Worm (Caenorhabditis elegans) whole organism, late embryonic: ENCODE data around the gene F59B1.8.
"Not testable (repeated sequence)": the region's sequence is repeated elsewhere in the genome, so short reads cannot be mapped to it uniquely, and the experiment has no call there.

Experiments
- F13H6.1 ChIP-seq: sonication (generic microtip); optimal IDR thresholded peaks from 2 replicates; lab custom pipeline; 2016; ENCODE audit warnings: missing genetic modification characterization, missing compliant biosample characterization
- K02D7.2 ChIP-seq: sonication (generic microtip); optimal IDR thresholded peaks from 2 replicates; lab custom pipeline; 2017; ENCODE audit warnings: mild to moderate bottlenecking, missing genetic modification characterization, missing compliant biosample characterization
- Y22D7AL.16 ChIP-seq: sonication (generic microtip); optimal IDR thresholded peaks from 2 replicates; lab custom pipeline; 2016; ENCODE audit warnings: missing genetic modification characterization, missing compliant biosample characterization
- ceh-19 ChIP-seq: fragments of 200-800 bp; sonication (Bioruptor generic); optimal IDR thresholded peaks from 2 replicates; lab custom pipeline; 2018; ENCODE audit warnings: mild to moderate bottlenecking, missing genetic modification characterization, missing compliant biosample characterization
- ceh-22 ChIP-seq: sonication (generic microtip); optimal IDR thresholded peaks from 2 replicates; lab custom pipeline; 2017; ENCODE audit warnings: missing biosample characterization, missing genetic modification characterization
- ceh-31 ChIP-seq: sonication (generic microtip); optimal IDR thresholded peaks from 2 replicates; lab custom pipeline; 2016; ENCODE audit warnings: missing genetic modification characterization, missing compliant biosample characterization
- ceh-34 ChIP-seq: sonication (generic microtip); optimal IDR thresholded peaks from 2 replicates; lab custom pipeline; 2016; ENCODE audit warnings: mild to moderate bottlenecking, missing genetic modification characterization, missing compliant biosample characterization
- ceh-6 ChIP-seq: fragments of 200-800 bp; sonication (Bioruptor generic); optimal IDR thresholded peaks from 2 replicates; lab custom pipeline; 2018; ENCODE audit warnings: mild to moderate bottlenecking, missing genetic modification characterization, missing compliant biosample characterization
- dmd-4 ChIP-seq: sonication (generic microtip); optimal IDR thresholded peaks from 2 replicates; lab custom pipeline; 2016; ENCODE audit warnings: borderline replicate concordance, missing genetic modification characterization, missing compliant biosample characterization
- elt-4 ChIP-seq: sonication (generic microtip); optimal IDR thresholded peaks from 2 replicates; lab custom pipeline; 2016; ENCODE audit warnings: missing genetic modification characterization, missing compliant biosample characterization
- ets-4 ChIP-seq: sonication (generic microtip); optimal IDR thresholded peaks from 2 replicates; lab custom pipeline; 2016; ENCODE audit warnings: missing genetic modification characterization, missing compliant biosample characterization
- eyg-1 ChIP-seq: sonication (generic microtip); optimal IDR thresholded peaks from 2 replicates; lab custom pipeline; 2016; ENCODE audit warnings: missing genotype, missing genetic modification characterization, missing compliant biosample characterization
- fax-1 ChIP-seq: sonication (generic microtip); optimal IDR thresholded peaks from 2 replicates; lab custom pipeline; 2016; ENCODE audit warnings: missing genotype, missing genetic modification characterization, missing compliant biosample characterization
- fkh-6 ChIP-seq: sonication (generic microtip); optimal IDR thresholded peaks from 2 replicates; lab custom pipeline; 2016; ENCODE audit warnings: missing genetic modification characterization, missing compliant biosample characterization
- gmeb-2 ChIP-seq: sonication (generic microtip); optimal IDR thresholded peaks from 2 replicates; lab custom pipeline; 2016; ENCODE audit warnings: missing genetic modification characterization, inconsistent platforms, missing compliant biosample characterization
- hlh-13 ChIP-seq: fragments of 200-800 bp; sonication (Bioruptor generic); optimal IDR thresholded peaks from 2 replicates; lab custom pipeline; 2018; ENCODE audit warnings: mild to moderate bottlenecking, missing genetic modification characterization, missing compliant biosample characterization
- hlh-15 ChIP-seq: sonication (generic microtip); optimal IDR thresholded peaks from 2 replicates; lab custom pipeline; 2016; ENCODE audit warnings: missing genetic modification characterization, missing compliant biosample characterization
- hlh-30 ChIP-seq: sonication (generic microtip); optimal IDR thresholded peaks from 2 replicates; lab custom pipeline; 2017; ENCODE audit warnings: antibody characterized with exemption, missing genetic modification characterization, missing compliant biosample characterization; ENCODE audit not compliant: insufficient read depth
- hlh-6 ChIP-seq: sonication (generic microtip); optimal IDR thresholded peaks from 2 replicates; lab custom pipeline; 2016; ENCODE audit warnings: missing genotype, missing genetic modification characterization, missing compliant biosample characterization
- lin-11 ChIP-seq: fragments of 200-800 bp; sonication (Bioruptor generic); optimal IDR thresholded peaks from 2 replicates; lab custom pipeline; 2018; ENCODE audit warnings: mild to moderate bottlenecking, missing genetic modification characterization, missing compliant biosample characterization
- mec-3 ChIP-seq: sonication (generic microtip); optimal IDR thresholded peaks from 2 replicates; lab custom pipeline; 2016; ENCODE audit warnings: borderline replicate concordance, missing genetic modification characterization, missing compliant biosample characterization
- nfya-1 ChIP-seq: sonication (generic microtip); optimal IDR thresholded peaks from 2 replicates; lab custom pipeline; 2017; ENCODE audit warnings: missing genetic modification characterization, mild to moderate bottlenecking, missing compliant biosample characterization, antibody characterized with exemption, moderate library complexity
- nhr-232 ChIP-seq: sonication (generic microtip); optimal IDR thresholded peaks from 2 replicates; lab custom pipeline; 2016; ENCODE audit warnings: missing genetic modification characterization, missing compliant biosample characterization
- pag-3 ChIP-seq: sonication (generic microtip); optimal IDR thresholded peaks from 2 replicates; lab custom pipeline; 2016; ENCODE audit warnings: missing compliant biosample characterization, missing genetic modification characterization, borderline replicate concordance
- ref-2 ChIP-seq: sonication (generic microtip); optimal IDR thresholded peaks from 2 replicates; lab custom pipeline; 2016; ENCODE audit warnings: missing genetic modification characterization, missing compliant biosample characterization
- rnt-1 ChIP-seq: sonication (generic microtip); optimal IDR thresholded peaks from 2 replicates; lab custom pipeline; 2016; ENCODE audit warnings: missing genetic modification characterization, missing compliant biosample characterization
- sox-2 ChIP-seq: fragments of 200-800 bp; sonication (Bioruptor generic); IDR thresholded peaks from 2 replicates; pipeline ENCODE4 v1.3.6; 2022; ENCODE audit warnings: missing genetic modification reagents, missing genetic modification characterization, missing compliant biosample characterization
- syd-9 ChIP-seq: sonication (generic microtip); optimal IDR thresholded peaks from 2 replicates; lab custom pipeline; 2016; ENCODE audit warnings: mild to moderate bottlenecking, missing genetic modification characterization, moderate library complexity, missing compliant biosample characterization
- unc-3 ChIP-seq, 2 experiments: fragments of 200-800 bp in 1 of 2; sonication (Bioruptor generic) in 1 of 2; sonication (generic microtip) in 1 of 2; conservative IDR thresholded peaks in 1 of 2; optimal IDR thresholded peaks in 1 of 2; 2 replicates each; pipeline versions ENCODE4 v1.3.6 to Lab custom; 2016 to 2022; ENCODE audit warnings: missing compliant biosample characterization in 2 of 2, missing genetic modification characterization in 2 of 2, missing genetic modification reagents in 1 of 2
- unc-55 ChIP-seq: sonication (generic microtip); optimal IDR thresholded peaks from 2 replicates; lab custom pipeline; 2017; ENCODE audit warnings: missing biosample characterization, missing genetic modification reagents, missing genetic modification characterization
- unc-86 ChIP-seq: sonication (generic microtip); optimal IDR thresholded peaks from 2 replicates; lab custom pipeline; 2016; ENCODE audit warnings: missing genetic modification characterization, missing compliant biosample characterization

F59B1.8 gene

ce11 chrV:3626944-3627343 is 17.1 kb downstream of the F59B1.8 start, which contains the start of gene F59B1.4:
TSS of gene F59B1.4 (minus strand) at chrV:3627044.
- no peak for TF ChIP-seq mec-3
- TF ChIP-seq ceh-19 (GFP tag; lab: Kevin White, UChicago) = no peak
- TF ChIP-seq hlh-13 = no peak
- no peak for TF ChIP-seq unc-86 (tag; lab: Kevin White, UChicago)
- TF ChIP-seq, all 69 proteins: peak for 0

ce11 chrV:3620608-3621007 is 23.4 kb downstream of the F59B1.8 start, which contains the start of gene srx-93:
TSS of gene srx-93 (minus strand) at chrV:3620708.
- not testable (repeated sequence) for TF ChIP-seq dmd-4, lin-11, nfya-1 (tag; lab: Kevin White, UChicago)
- TF ChIP-seq, all 69 proteins: peak for 0; not testable (repeated sequence) for 69

DNA sequence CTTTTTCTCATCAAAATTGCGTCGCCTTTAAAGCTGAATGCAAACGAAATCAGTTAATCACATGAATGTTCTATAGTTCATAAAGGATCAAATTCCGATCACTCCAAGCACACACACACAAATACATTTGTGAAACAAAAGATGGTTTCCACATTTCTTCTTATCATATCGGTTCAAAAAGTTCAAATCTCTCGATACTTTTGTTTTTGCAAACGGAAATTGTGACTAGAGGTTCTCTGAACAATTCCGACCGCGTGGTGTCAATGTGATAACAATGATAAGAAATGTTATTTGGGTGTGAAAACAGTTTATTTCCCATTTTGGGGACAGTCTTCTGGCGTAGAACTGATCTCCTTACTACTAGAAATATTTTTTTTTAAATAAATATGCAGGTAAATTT is 27.2 kb downstream of the F59B1.8 start:
- no peak for TF ChIP-seq unc-55
- no peak for TF ChIP-seq ref-2 (tag; lab: Kevin White, UChicago)
- TF ChIP-seq ceh-6 (GFP tag; lab: Kevin White, UChicago) = no peak

- no peak for TF ChIP-seq eyg-1
Measured at ce11 chrV:3614397-3614796, 29.6 kb downstream of the F59B1.8 start, which contains the start of gene T22F3.11. TSS of gene T22F3.11 (minus strand) at chrV:3614553.

DNA sequence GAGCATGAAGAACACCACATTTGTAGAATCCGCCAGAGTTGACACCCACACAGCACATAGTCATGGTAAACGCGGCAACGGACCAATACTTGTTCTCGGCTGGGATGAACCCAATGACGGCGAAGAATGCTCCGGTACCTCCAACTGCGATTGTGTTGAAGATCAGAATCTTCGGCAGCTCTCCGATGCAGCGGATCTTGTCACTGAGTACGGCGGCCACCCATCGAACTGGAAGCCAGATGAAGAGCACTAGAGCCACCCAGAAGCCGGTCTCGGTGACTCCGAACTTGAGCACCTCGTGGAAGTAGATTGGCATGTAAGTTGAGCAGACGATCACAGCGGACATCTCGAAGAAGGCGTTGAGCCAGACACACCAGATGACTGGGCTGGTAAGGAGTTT is 31.0 kb downstream of the F59B1.8 start:
- no peak for TF ChIP-seq ceh-34 (tag; lab: Kevin White, UChicago)
- no peak for TF ChIP-seq ceh-19 (GFP tag; lab: Kevin White, UChicago)
- no peak for TF ChIP-seq K02D7.2 (tag; lab: Kevin White, UChicago)
- TF ChIP-seq ceh-31 (tag; lab: Kevin White, UChicago) = no peak
- no peak for TF ChIP-seq sox-2 (GFP tag; lab: Robert Waterston, UW)
- TF ChIP-seq, all 69 proteins: peak for 0

DNA sequence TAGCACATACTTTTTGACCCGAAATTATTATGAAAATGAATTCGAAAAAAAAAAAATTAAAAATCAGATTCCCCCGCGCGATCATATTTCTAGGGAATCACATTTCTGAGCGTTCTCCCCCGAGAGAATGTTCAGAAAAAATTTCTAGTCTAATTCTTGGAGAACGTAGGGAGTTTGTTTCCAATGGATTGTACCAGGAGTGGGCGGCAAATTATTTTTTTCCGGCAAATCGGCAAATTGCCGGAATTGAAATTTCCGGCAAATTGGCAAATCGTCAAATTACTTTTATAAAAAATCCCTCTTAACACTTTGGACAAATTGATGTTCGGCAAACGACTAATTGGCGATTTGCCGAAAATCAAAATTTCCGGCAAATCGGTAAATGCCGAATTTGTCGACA is 32.4 kb downstream of the F59B1.8 start, which contains the start of gene T22F3.10:
Gene T22F3.10, minus strand, starts transcription at position 101 of the 400 bp plus-strand sequence.
- TF ChIP-seq gmeb-2 (tag; lab: Kevin White, UChicago) (no peak), hlh-15 (tag; lab: Kevin White, UChicago) (no peak), syd-9 (tag; lab: Kevin White, UChicago) (no peak), pag-3 (no peak), dmd-4 (tag; lab: Kevin White, UChicago) (no peak), ets-4 (tag; lab: Kevin White, UChicago) (no peak), elt-4 (no peak), F13H6.1 (tag; lab: Kevin White, UChicago) (no peak), mec-3 (no peak), hlh-6 (tag; lab: Kevin White, UChicago) (no peak), eyg-1 (no peak), unc-3 (GFP tag; conservative IDR thresholded peaks at IDR 0.05; lab: Robert Waterston, UW) (no peak), unc-3 (tag; optimal IDR thresholded peaks at IDR 0.05; lab: Kevin White, UChicago) (no peak), Y22D7AL.16 (no peak), nhr-232 (tag; lab: Kevin White, UChicago) (no peak), nfya-1 (tag; lab: Kevin White, UChicago) (no peak), hlh-30 (no peak), rnt-1 (tag; lab: Kevin White, UChicago) (no peak), fax-1 (tag; lab: Kevin White, UChicago) (no peak), fkh-6 (tag; lab: Kevin White, UChicago) (no peak), ceh-22 (tag; lab: Kevin White, UChicago) (no peak)
